Worm (Caenorhabditis elegans) whole organism, L2 larva: ENCODE measurements around the gene mbr-1.
A peak's percentile ranks its signal among the peaks of the same experiment; 100 is the strongest.

Experiments used
- blmp-1 ChIP-seq: sonication (generic microtip); optimal IDR thresholded peaks from 2 replicates; lab custom pipeline; 2017; ENCODE audit warnings: missing genetic modification characterization, mild to moderate bottlenecking, missing compliant biosample characterization, antibody characterized with exemption, moderate library complexity; ENCODE audit not compliant: insufficient read depth
- ceh-82 ChIP-seq: fragments of 150-350 bp; optimal IDR thresholded peaks from 2 replicates; lab custom pipeline; 2014; ENCODE audit warnings: missing biosample characterization, missing genetic modification characterization
- elt-1 ChIP-seq: fragments of 150-350 bp; optimal IDR thresholded peaks from 2 replicates; lab custom pipeline; 2014; ENCODE audit warnings: missing biosample characterization, missing genetic modification characterization
- fos-1 ChIP-seq: fragments of 150-350 bp; optimal IDR thresholded peaks from 2 replicates; lab custom pipeline; 2014; ENCODE audit warnings: missing biosample characterization, missing genetic modification characterization
- lin-13 ChIP-seq: fragments of 150-350 bp; optimal IDR thresholded peaks from 2 replicates; lab custom pipeline; 2014; ENCODE audit warnings: missing biosample characterization, missing genetic modification reagents, missing genetic modification characterization
- mdl-1 ChIP-seq, 2 experiments: fragments of 150-350 bp in 1 of 2; sonication (generic microtip) in 1 of 2; optimal IDR thresholded peaks; 2 replicates each; lab custom pipeline; 2017; ENCODE audit warnings: missing biosample characterization in 2 of 2, missing genetic modification characterization in 2 of 2
- nhr-12 ChIP-seq: fragments of 150-350 bp; optimal IDR thresholded peaks from 2 replicates; lab custom pipeline; 2014; ENCODE audit warnings: missing biosample characterization, missing genetic modification characterization
- nhr-237 ChIP-seq: fragments of 150-350 bp; optimal IDR thresholded peaks from 2 replicates; lab custom pipeline; 2014; ENCODE audit warnings: missing biosample characterization, missing genetic modification characterization
- nhr-6 ChIP-seq: fragments of 150-350 bp; optimal IDR thresholded peaks from 2 replicates; lab custom pipeline; 2014; ENCODE audit warnings: missing biosample characterization, missing genetic modification characterization
- peb-1 ChIP-seq: fragments of 150-350 bp; optimal IDR thresholded peaks from 2 replicates; lab custom pipeline; 2014; ENCODE audit warnings: missing biosample characterization, missing genetic modification characterization
- snpc-4 ChIP-seq: fragments of 150-350 bp; optimal IDR thresholded peaks from 2 replicates; lab custom pipeline; 2014; ENCODE audit warnings: missing biosample characterization, missing genetic modification characterization
- unc-39 ChIP-seq: fragments of 150-350 bp; optimal IDR thresholded peaks from 2 replicates; lab custom pipeline; 2014; ENCODE audit warnings: missing biosample characterization, missing genetic modification characterization
- unc-62 ChIP-seq: fragments of 150-350 bp; optimal IDR thresholded peaks from 2 replicates; lab custom pipeline; 2014; ENCODE audit warnings: missing biosample characterization, missing genetic modification reagents, missing genetic modification characterization
- ztf-4 ChIP-seq: fragments of 150-350 bp; optimal IDR thresholded peaks from 2 replicates; lab custom pipeline; 2014; ENCODE audit warnings: missing biosample characterization, missing genetic modification characterization

ce11 chrX:10686487-10686886 lies 35.4 kb downstream of the mbr-1 start:
- TF ChIP-seq nhr-6 (tag; lab: Kevin White, UChicago) (no peak), nhr-12 (tag; lab: Kevin White, UChicago) (no peak), unc-39 (no peak), snpc-4 (no peak), nhr-237 (tag; lab: Kevin White, UChicago) (no peak), peb-1 (tag; lab: Kevin White, UChicago) (no peak), ceh-82 (tag; lab: Kevin White, UChicago) (no peak), unc-62 (no peak), fos-1 (tag; lab: Kevin White, UChicago) (peak; percentile 86), elt-1 (tag; lab: Kevin White, UChicago) (no peak), mdl-1 (tag; optimal IDR thresholded peaks at IDR 0.05; lab: Kevin White, UChicago) (no peak), lin-13 (GFP tag; lab: Kevin White, UChicago) (no peak), ztf-4 (no peak), blmp-1 (tag; lab: Kevin White, UChicago) (peak; percentile 50)
